Worm (Caenorhabditis elegans): ENCODE results near the gene gpa-6.

DNA sequence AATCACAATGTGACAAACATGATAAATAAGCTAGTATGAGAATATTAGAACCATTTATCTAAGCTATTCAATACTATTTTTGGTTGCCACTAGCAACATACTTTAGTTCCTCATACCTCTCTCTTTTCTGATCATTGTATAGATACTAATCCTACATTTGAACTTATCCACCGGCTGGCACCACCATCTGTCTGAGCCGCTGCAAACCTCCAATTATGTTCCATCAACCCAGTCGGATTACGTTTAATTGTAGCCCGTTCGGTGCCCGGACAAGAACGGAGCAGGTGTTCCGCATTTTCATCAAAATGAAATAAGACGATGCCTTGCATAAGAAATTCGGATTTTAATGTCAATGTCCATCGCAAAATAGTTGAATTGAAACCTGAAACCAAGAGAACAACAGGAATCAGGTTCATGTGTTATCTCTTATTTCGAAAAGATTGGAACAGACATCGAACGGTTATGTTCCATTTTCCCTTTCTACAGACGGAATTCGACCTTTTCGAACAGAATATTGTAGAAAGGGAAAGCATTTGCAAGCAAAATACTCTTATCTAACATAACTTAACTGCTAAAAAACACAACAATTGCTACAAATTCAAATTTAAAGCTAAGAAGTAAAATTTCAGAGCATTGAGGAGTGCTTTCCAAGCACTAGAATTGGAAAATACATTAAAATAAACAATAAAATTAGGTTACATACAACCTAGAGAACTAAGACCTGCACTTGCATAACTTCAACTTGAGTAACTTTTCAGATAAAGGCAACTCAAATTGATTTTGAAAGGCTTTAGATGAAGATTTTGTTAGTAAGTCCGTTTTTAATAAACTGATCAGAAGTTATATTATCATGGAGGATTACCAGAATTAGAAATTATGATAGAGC is 44.8 kb upstream of the gpa-6 start:
- no peak for TF ChIP-seq dpl-1 (GFP tag; optimal IDR thresholded peaks at IDR 0.05)
- TF ChIP-seq Y56A3A.18 (GFP tag; IDR thresholded peaks at IDR 0.05): no peak
- TF ChIP-seq F55B11.4 (tag; optimal IDR thresholded peaks at IDR 0.05; ENCODE audit: borderline replicate concordance, insufficient read depth): no peak
- TF ChIP-seq somi-1 (GFP tag; optimal IDR thresholded peaks at IDR 0.05): no peak
- TF ChIP-seq pha-4 (tag; optimal IDR thresholded peaks at IDR 0.05): no peak
- TF ChIP-seq unc-130 (GFP tag; optimal IDR thresholded peaks at IDR 0.05): no peak
- no peak for TF ChIP-seq attf-6 (GFP tag; IDR thresholded peaks at IDR 0.05)
